Fruit fly (Drosophila melanogaster) whole organism, embryonic: ENCODE measurements around the gene Atg5.
A peak's percentile ranks its signal among the peaks of the same experiment; 100 is the strongest.

Experiments used
- Atf-2 ChIP-seq: fragments of 200-800 bp; sonication (Bioruptor generic); optimal IDR thresholded peaks from 2 replicates; lab custom pipeline; 2016; ENCODE audit warnings: missing biosample characterization, missing genetic modification characterization
- CG10209 ChIP-seq: fragments of 200-800 bp; sonication (Bioruptor generic); optimal IDR thresholded peaks from 3 replicates; lab custom pipeline; 2017; ENCODE audit warnings: missing biosample characterization, mild to moderate bottlenecking, missing genetic modification characterization, missing genetic modification reagents
- CG10267 ChIP-seq: fragments of 200-800 bp; sonication (Bioruptor generic); optimal IDR thresholded peaks from 2 replicates; lab custom pipeline; 2018; ENCODE audit warnings: missing biosample characterization, mild to moderate bottlenecking, missing genetic modification characterization, moderate library complexity
- CG11085 ChIP-seq: fragments of 200-800 bp; sonication (Bioruptor generic); IDR thresholded peaks from 2 replicates; pipeline ENCODE4 v1.3.6; 2022; ENCODE audit warnings: missing biosample characterization, missing genetic modification characterization
- CG11456 ChIP-seq: fragments of 200-800 bp; sonication (Bioruptor generic); IDR thresholded peaks from 3 replicates; pipeline ENCODE4 v1.3.6; 2022; ENCODE audit warnings: missing biosample characterization, missing genetic modification characterization
- CG11696 ChIP-seq: fragments of 200-800 bp; sonication (Bioruptor generic); IDR thresholded peaks from 2 replicates; pipeline ENCODE4 v1.3.6; 2022; ENCODE audit warnings: missing biosample characterization, missing genetic modification characterization
- CG11723 ChIP-seq: fragments of 200-800 bp; sonication (Bioruptor generic); optimal IDR thresholded peaks from 2 replicates; lab custom pipeline; 2017; ENCODE audit warnings: missing biosample characterization, mild to moderate bottlenecking, missing genetic modification characterization
- CG12155 ChIP-seq: fragments of 200-800 bp; sonication (Bioruptor generic); optimal IDR thresholded peaks from 3 replicates; lab custom pipeline; 2016; ENCODE audit warnings: missing biosample characterization, missing genetic modification characterization
- CG12391 ChIP-seq: fragments of 200-800 bp; sonication (Bioruptor generic); optimal IDR thresholded peaks from 3 replicates; lab custom pipeline; 2018; ENCODE audit warnings: missing biosample characterization, mild to moderate bottlenecking, missing genetic modification characterization, moderate library complexity
- CG16863 ChIP-seq: fragments of 200-800 bp; sonication (Bioruptor generic); optimal IDR thresholded peaks from 3 replicates; lab custom pipeline; 2016; ENCODE audit warnings: missing biosample characterization, missing genetic modification characterization
- CG32772 ChIP-seq: fragments of 200-800 bp; sonication (Bioruptor generic); IDR thresholded peaks from 2 replicates; pipeline ENCODE4 v1.3.6; 2022; ENCODE audit warnings: missing biosample characterization, missing genetic modification characterization
- CG4360 ChIP-seq: fragments of 200-800 bp; sonication (Bioruptor generic); IDR thresholded peaks from 2 replicates; pipeline ENCODE4 v1.3.6; 2022; ENCODE audit warnings: missing biosample characterization, missing genetic modification characterization
- CG43689 ChIP-seq: fragments of 200-800 bp; sonication (Bioruptor generic); IDR thresholded peaks from 2 replicates; pipeline ENCODE4 v1.3.6; 2022; ENCODE audit warnings: missing biosample characterization, missing genetic modification characterization
- CG6175 ChIP-seq: fragments of 200-800 bp; sonication (Bioruptor generic); IDR thresholded peaks from 3 replicates; pipeline ENCODE4 v1.3.6; 2022; ENCODE audit warnings: missing biosample characterization, missing genetic modification characterization
- CG7357 ChIP-seq: fragments of 200-800 bp; sonication (Bioruptor generic); IDR thresholded peaks from 3 replicates; pipeline ENCODE4 v1.3.6; 2022; ENCODE audit warnings: missing biosample characterization, missing genetic modification characterization
- CG8924 ChIP-seq: fragments of 200-800 bp; optimal IDR thresholded peaks from 3 replicates; lab custom pipeline; 2019; ENCODE audit warnings: missing biosample characterization, mild to moderate bottlenecking, missing genetic modification characterization, moderate library complexity
- D19A ChIP-seq: fragments of 200-800 bp; optimal IDR thresholded peaks from 3 replicates; lab custom pipeline; 2019; ENCODE audit warnings: missing biosample characterization, mild to moderate bottlenecking, missing genetic modification characterization, moderate library complexity
- GATAe ChIP-seq: fragments of 200-800 bp; sonication (Bioruptor generic); conservative IDR thresholded peaks from 2 replicates; pipeline ENCODE4 v1.3.6; 2022; ENCODE audit warnings: missing biosample characterization, missing genetic modification characterization
- Hr78 ChIP-seq, 2 experiments: fragments of 200-800 bp in 1 of 2; fragments of >200 bp in 1 of 2; sonication (Bioruptor generic) in 1 of 2; optimal IDR thresholded peaks; 2 replicates each; lab custom pipeline; 2017 to 2019; ENCODE audit warnings: missing biosample characterization in 2 of 2, missing genetic modification characterization in 2 of 2, mild to moderate bottlenecking in 1 of 2, moderate library complexity in 1 of 2
- Jarid2 ChIP-seq: fragments of 200-800 bp; sonication (Bioruptor generic); optimal IDR thresholded peaks from 3 replicates; lab custom pipeline; 2017; ENCODE audit warnings: mild to moderate bottlenecking, missing biosample characterization, missing genetic modification reagents, missing genetic modification characterization
- Lpt ChIP-seq: fragments of >200 bp; optimal IDR thresholded peaks from 2 replicates; lab custom pipeline; 2018; ENCODE audit warnings: missing biosample characterization, missing genetic modification characterization
- Med ChIP-seq: fragments of 200-800 bp; sonication (Bioruptor generic); peaks from one replicate; lab custom pipeline; 2016; ENCODE audit warnings: missing biosample characterization, missing genetic modification characterization, mild to moderate bottlenecking, inconsistent platforms, moderate library complexity
- Mrtf ChIP-seq: fragments of 200-800 bp; sonication (Bioruptor generic); IDR thresholded peaks from 3 replicates; pipeline ENCODE4 v1.3.6; 2022; ENCODE audit warnings: missing biosample characterization, missing genetic modification characterization
- PHDP ChIP-seq: fragments of 200-800 bp; sonication (Bioruptor generic); optimal IDR thresholded peaks from 3 replicates; lab custom pipeline; 2018; ENCODE audit warnings: missing biosample characterization, mild to moderate bottlenecking, missing genetic modification characterization, moderate library complexity
- Trl ChIP-seq, 3 experiments: fragments of >200 bp in 2 of 3; fragments of 200-800 bp in 1 of 3; sonication (Bioruptor generic) in 1 of 3; optimal IDR thresholded peaks; 2 replicates in 1 of 3; 3 replicates in 2 of 3; lab custom pipeline; 2016 to 2017; ENCODE audit warnings: missing biosample characterization in 1 of 3, missing genetic modification characterization in 1 of 3
- aop ChIP-seq: fragments of 200-800 bp; sonication (Bioruptor generic); IDR thresholded peaks from 2 replicates; pipeline ENCODE4 v1.3.6; 2022; ENCODE audit warnings: missing biosample characterization, missing genetic modification characterization
- bsh ChIP-seq, 2 experiments: fragments of 200-800 bp; sonication (Bioruptor generic); optimal IDR thresholded peaks; 2 replicates each; lab custom pipeline; 2017 to 2018; ENCODE audit warnings: mild to moderate bottlenecking in 2 of 2, missing biosample characterization in 2 of 2, missing genetic modification characterization in 2 of 2, moderate library complexity in 1 of 2
- chinmo ChIP-seq: fragments of 200-800 bp; sonication (Bioruptor generic); IDR thresholded peaks from 4 replicates; pipeline ENCODE4 v1.3.6; 2022; ENCODE audit warnings: missing biosample characterization, missing genetic modification characterization; ENCODE audit not compliant: partially characterized antibody
- ewg ChIP-seq: fragments of 200-800 bp; sonication (Bioruptor generic); optimal IDR thresholded peaks from 3 replicates; lab custom pipeline; 2017; ENCODE audit warnings: mild to moderate bottlenecking, missing biosample characterization, missing genetic modification reagents, missing genetic modification characterization
- exex ChIP-seq: fragments of 200-800 bp; sonication (Bioruptor generic); optimal IDR thresholded peaks from 4 replicates; lab custom pipeline; 2018; ENCODE audit warnings: missing biosample characterization, mild to moderate bottlenecking, missing genetic modification characterization, moderate library complexity
- gem ChIP-seq: fragments of 200-800 bp; sonication (Bioruptor generic); optimal IDR thresholded peaks from 2 replicates; lab custom pipeline; 2019; ENCODE audit warnings: missing biosample characterization, mild to moderate bottlenecking, missing genetic modification characterization, moderate library complexity
- grn ChIP-seq: fragments of 200-800 bp; sonication (Bioruptor generic); optimal IDR thresholded peaks from 3 replicates; lab custom pipeline; 2017; ENCODE audit warnings: missing biosample characterization, missing genetic modification characterization
- inv ChIP-seq: fragments of 200-800 bp; sonication (Bioruptor generic); IDR thresholded peaks from 2 replicates; pipeline ENCODE4 v1.3.6; 2022; ENCODE audit warnings: missing biosample characterization, missing genetic modification characterization; ENCODE audit not compliant: partially characterized antibody
- pan ChIP-seq, 4 experiments: fragments of >200 bp in 3 of 4; fragments of 200-800 bp in 1 of 4; sonication (Bioruptor generic) in 1 of 4; optimal IDR thresholded peaks in 3 of 4; IDR thresholded peaks in 1 of 4; 2 replicates each; pipeline versions ENCODE4 v1.3.6 to Lab custom; 2017 to 2022; ENCODE audit warnings: missing biosample characterization in 2 of 4, missing genetic modification characterization in 2 of 4, mixed read lengths in 1 of 4
- row ChIP-seq: fragments of 200-800 bp; sonication (Bioruptor generic); IDR thresholded peaks from 3 replicates; pipeline ENCODE4 v1.3.6; 2022; ENCODE audit warnings: missing biosample characterization, missing genetic modification characterization
- salm ChIP-seq: fragments of 200-800 bp; sonication (Bioruptor generic); optimal IDR thresholded peaks from 2 replicates; lab custom pipeline; 2018; ENCODE audit warnings: missing biosample characterization, mild to moderate bottlenecking, missing genetic modification characterization
- scrt ChIP-seq: fragments of 200-800 bp; sonication (Bioruptor generic); optimal IDR thresholded peaks from 2 replicates; lab custom pipeline; 2018; ENCODE audit warnings: missing biosample characterization, mild to moderate bottlenecking, missing genetic modification characterization, moderate library complexity
- sd ChIP-seq: fragments of 200-800 bp; sonication (Bioruptor generic); optimal IDR thresholded peaks from 3 replicates; lab custom pipeline; 2018; ENCODE audit warnings: missing biosample characterization, mild to moderate bottlenecking, missing genetic modification characterization, moderate library complexity
- sim ChIP-seq: fragments of 200-800 bp; sonication (Bioruptor generic); IDR thresholded peaks from 2 replicates; pipeline ENCODE4 v1.3.6; 2022; ENCODE audit warnings: missing biosample characterization, missing genetic modification characterization
- sisA ChIP-seq: fragments of 200-800 bp; sonication (Bioruptor generic); IDR thresholded peaks from 2 replicates; pipeline ENCODE4 v1.3.6; 2022; ENCODE audit warnings: missing biosample characterization, missing genetic modification characterization
- sob ChIP-seq: fragments of 200-800 bp; sonication (Bioruptor generic); IDR thresholded peaks from 2 replicates; pipeline ENCODE4 v1.3.6; 2022; ENCODE audit warnings: missing biosample characterization, missing genetic modification characterization
- sqz ChIP-seq: fragments of 200-800 bp; sonication (Bioruptor generic); optimal IDR thresholded peaks from 3 replicates; lab custom pipeline; 2018; ENCODE audit warnings: missing biosample characterization, mild to moderate bottlenecking, missing genetic modification characterization
- tap ChIP-seq: fragments of 200-800 bp; optimal IDR thresholded peaks from 3 replicates; lab custom pipeline; 2019; ENCODE audit warnings: missing biosample characterization, mild to moderate bottlenecking, missing genetic modification characterization, moderate library complexity
- vvl ChIP-seq: fragments of 200-800 bp; sonication (Bioruptor generic); IDR thresholded peaks from 2 replicates; pipeline ENCODE4 v1.3.6; 2022; ENCODE audit warnings: missing biosample characterization, missing genetic modification characterization
- zen ChIP-seq: fragments of 200-800 bp; sonication (Bioruptor generic); optimal IDR thresholded peaks from 3 replicates; lab custom pipeline; 2018; ENCODE audit warnings: missing biosample characterization, mild to moderate bottlenecking, missing genetic modification characterization, moderate library complexity
- zen2 ChIP-seq: fragments of 200-800 bp; sonication (Bioruptor generic); IDR thresholded peaks from 3 replicates; pipeline ENCODE4 v1.3.6; 2022; ENCODE audit warnings: missing biosample characterization, missing genetic modification characterization; ENCODE audit not compliant: partially characterized antibody

The Atg5 gene

DNA sequence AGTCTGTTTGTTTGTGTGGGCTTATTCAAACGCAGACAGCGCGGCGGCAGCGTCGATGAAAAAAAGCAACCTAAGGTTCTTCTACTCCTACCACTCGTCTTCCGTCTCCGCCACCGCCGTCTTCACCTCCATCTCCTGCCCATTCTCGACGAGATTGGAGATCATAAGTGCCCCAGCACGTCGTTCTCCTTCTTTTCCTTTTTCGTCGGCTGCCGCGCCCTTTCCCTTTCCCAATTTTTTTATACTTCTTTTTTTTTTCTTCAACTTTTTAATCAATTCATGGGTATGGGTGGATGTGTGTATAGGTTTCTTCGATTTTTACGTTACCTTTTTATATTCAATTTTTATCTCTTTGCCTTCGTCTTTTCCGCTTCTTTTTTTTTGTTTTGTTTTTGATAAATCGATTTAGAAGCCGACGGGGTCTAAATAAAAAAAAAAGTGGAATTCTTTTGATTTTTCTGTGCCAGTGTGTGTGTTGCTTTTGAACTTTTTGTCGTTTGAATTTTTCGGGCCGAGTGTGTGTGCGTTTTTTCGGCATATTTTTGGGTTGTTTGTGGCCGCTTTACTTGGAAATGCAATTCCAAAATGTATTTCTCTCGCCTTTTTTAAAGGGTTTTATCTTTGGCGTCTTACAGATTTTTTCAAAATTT is 18.6 kb downstream of the Atg5 start (continued):
- TF ChIP-seq gem (peak; percentile 38), grn (GFP tag; lab: Kevin White, UChicago) (peak; percentile 70), vvl (GFP tag; lab: Robert Waterston, UW) (peak; percentile 28; the same call in 1 of the 2 replicates), CG32772 (GFP tag; lab: Robert Waterston, UW) (peak; percentile 64), row (GFP tag; lab: Robert Waterston, UW) (0 out of 3 replicates have a peak, but pooled peaks have one; percentile 8)

DNA sequence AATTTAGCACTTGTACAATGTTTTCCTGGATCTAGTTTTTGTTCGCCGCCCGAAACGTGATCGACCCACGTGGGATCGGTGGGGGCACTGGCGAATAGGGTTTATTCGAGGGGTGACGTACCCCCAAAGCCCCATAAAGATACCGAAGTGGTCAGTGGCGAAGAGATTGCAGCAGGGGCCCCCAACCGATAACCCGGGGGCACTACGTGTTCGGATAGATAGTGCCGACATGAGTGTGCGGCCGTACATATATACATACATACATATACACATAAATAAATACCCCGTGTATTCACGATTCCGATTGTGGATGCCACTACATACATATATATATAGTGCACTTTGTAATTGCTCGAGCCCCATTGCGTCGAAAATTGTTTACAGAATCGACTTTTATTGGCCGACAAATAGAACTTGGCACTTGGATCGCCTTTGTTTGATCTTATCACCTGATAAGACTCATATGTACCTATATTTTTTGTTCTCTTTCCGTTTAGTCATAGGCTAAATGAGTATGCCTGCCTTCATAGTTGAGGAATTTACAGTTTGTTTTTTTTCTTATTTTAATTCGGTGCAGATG is 19.6 kb downstream of the Atg5 start:
- TF ChIP-seq Med: peak; percentile 69
- TF ChIP-seq CG11696 (GFP tag; lab: Robert Waterston, UW): no peak
- TF ChIP-seq tap (tag; lab: Kevin White, UChicago): no peak
- no peak for TF ChIP-seq CG11456 (GFP tag; lab: Robert Waterston, UW)
- TF ChIP-seq grn (GFP tag; lab: Kevin White, UChicago): peak; percentile 57
- no peak for TF ChIP-seq CG16863 (GFP tag; lab: Kevin White, UChicago)
- peak; percentile 51; the same call in 1 of the 2 replicates for TF ChIP-seq GATAe (GFP tag; lab: Robert Waterston, UW)
- TF ChIP-seq CG10209 (GFP tag; lab: Kevin White, UChicago): peak; percentile 0
- TF ChIP-seq Hr78 (GFP tag; optimal IDR thresholded peaks at IDR 0.05; lab: Kevin White, UChicago): peak in 1 of 2 experiments; percentile 67
- no peak for TF ChIP-seq inv (GFP tag; lab: Robert Waterston, UW)
- TF ChIP-seq CG8924 (tag; lab: Kevin White, UChicago): no peak
- no peak for TF ChIP-seq CG11085 (GFP tag; lab: Robert Waterston, UW)
- TF ChIP-seq sob (GFP tag; lab: Robert Waterston, UW): no peak
- no peak for TF ChIP-seq bsh (GFP tag; optimal IDR thresholded peaks at IDR 0.05; lab: Kevin White, UChicago)
- TF ChIP-seq CG4360 (GFP tag; lab: Robert Waterston, UW): no peak
- peak; percentile 29 for TF ChIP-seq exex (tag; lab: Kevin White, UChicago)
- no peak for TF ChIP-seq CG43689 (GFP tag; lab: Robert Waterston, UW)
- no peak for TF ChIP-seq pan (optimal IDR thresholded peaks at IDR 0.05; lab: Kevin White, UChicago)
- TF ChIP-seq pan (GFP tag; optimal IDR thresholded peaks at IDR 0.05 in 1 of 2, IDR thresholded peaks at IDR 0.05 in 1 of 2): no peak
- 0 out of 4 replicates have a peak, but pooled peaks have one; percentile 19 for TF ChIP-seq chinmo
- no peak for TF ChIP-seq Mrtf (GFP tag; lab: Robert Waterston, UW)
- TF ChIP-seq CG11723 (GFP tag; lab: Kevin White, UChicago): no peak
- peak; percentile 13 for TF ChIP-seq sd (tag; lab: Kevin White, UChicago)
- no peak for TF ChIP-seq Trl (optimal IDR thresholded peaks at IDR 0.05; lab: Kevin White, UChicago)
- no peak for TF ChIP-seq Trl (GFP tag; optimal IDR thresholded peaks at IDR 0.05; lab: Kevin White, UChicago)
- TF ChIP-seq aop: no peak
- no peak for TF ChIP-seq Atf-2 (GFP tag; lab: Kevin White, UChicago)
- TF ChIP-seq CG10267 (tag; lab: Kevin White, UChicago): no peak
- no peak for TF ChIP-seq CG12391 (tag; lab: Kevin White, UChicago)
- no peak for TF ChIP-seq Jarid2 (GFP tag; lab: Kevin White, UChicago)
- no peak for TF ChIP-seq D19A (tag; lab: Kevin White, UChicago)
- TF ChIP-seq sisA (GFP tag; lab: Robert Waterston, UW): no peak
- no peak for TF ChIP-seq ewg
- no peak for TF ChIP-seq CG7357
- no peak for TF ChIP-seq scrt (GFP tag; lab: Kevin White, UChicago)
- no peak for TF ChIP-seq sim (GFP tag; lab: Robert Waterston, UW)
- no peak for TF ChIP-seq PHDP (tag; lab: Kevin White, UChicago)
- no peak for TF ChIP-seq salm (tag; lab: Kevin White, UChicago)
- TF ChIP-seq sqz (GFP tag; lab: Kevin White, UChicago): no peak
- no peak for TF ChIP-seq zen2 (GFP tag; lab: Robert Waterston, UW)
- 0 out of 3 replicates have a peak, but pooled peaks have one; percentile 39 for TF ChIP-seq CG6175
- TF ChIP-seq Lpt (GFP tag; lab: Kevin White, UChicago): no peak
- no peak for TF ChIP-seq CG12155
- no peak for TF ChIP-seq zen (tag; lab: Kevin White, UChicago)
